Worm (Caenorhabditis elegans): Measurements from ENCODE around the gene str-4.

- TF ChIP-seq nhr-237 (tag; optimal IDR thresholded peaks at IDR 0.05): no peak
- no peak for TF ChIP-seq nhr-12 (tag; optimal IDR thresholded peaks at IDR 0.05)
- no peak for TF ChIP-seq lin-13 (tag; optimal IDR thresholded peaks at IDR 0.05)
- TF ChIP-seq elt-1 (tag; optimal IDR thresholded peaks at IDR 0.05; ENCODE audit: borderline replicate concordance, insufficient read depth): no peak
- TF ChIP-seq unc-39 (tag; optimal IDR thresholded peaks at IDR 0.05): no peak
- TF ChIP-seq mep-1 (tag; optimal IDR thresholded peaks at IDR 0.05): no peak
- no peak for TF ChIP-seq pha-4 (tag; optimal IDR thresholded peaks at IDR 0.05)
- TF ChIP-seq elt-3 (tag; optimal IDR thresholded peaks at IDR 0.05): no peak
- no peak for TF ChIP-seq snpc-4 (tag; optimal IDR thresholded peaks at IDR 0.05)
- TF ChIP-seq ceh-43 (GFP tag; optimal IDR thresholded peaks at IDR 0.05): no peak
- TF ChIP-seq drap-1 (GFP tag; optimal IDR thresholded peaks at IDR 0.05): no peak
- TF ChIP-seq ces-1 (GFP tag; optimal IDR thresholded peaks at IDR 0.05): no peak
- TF ChIP-seq unc-62 (GFP tag; optimal IDR thresholded peaks at IDR 0.05): no peak
- TF ChIP-seq blmp-1 (tag; optimal IDR thresholded peaks at IDR 0.05): no peak
Measured at ce11 chrV:13317911-13318502, 21.5 kb downstream of the str-4 start, which contains the start of the genes col-161 and srh-18.
